Worm (Caenorhabditis elegans) whole organism, mixed stage, embryonic: Measurements from ENCODE around the gene ell-1.

Experiments
- mab-5 ChIP-seq: fragments of 150-350 bp; optimal IDR thresholded peaks from 2 replicates; lab custom pipeline; 2014; ENCODE audit warnings: missing biosample characterization, missing genetic modification characterization
- nhr-12 ChIP-seq: fragments of 150-350 bp; optimal IDR thresholded peaks from 2 replicates; lab custom pipeline; 2014; ENCODE audit warnings: missing biosample characterization, missing genetic modification characterization
- nhr-28 ChIP-seq: fragments of 150-350 bp; optimal IDR thresholded peaks from 2 replicates; lab custom pipeline; 2014; ENCODE audit warnings: missing biosample characterization, missing genetic modification characterization
- snpc-4 ChIP-seq: fragments of 150-350 bp; optimal IDR thresholded peaks from 2 replicates; lab custom pipeline; 2014; ENCODE audit warnings: missing biosample characterization, missing genetic modification characterization
- sptf-1 ChIP-seq: sonication (generic microtip); optimal IDR thresholded peaks from 2 replicates; lab custom pipeline; 2017; ENCODE audit warnings: mild to moderate bottlenecking, missing genetic modification characterization, moderate library complexity, missing compliant biosample characterization
- unc-39 ChIP-seq: fragments of 150-350 bp; optimal IDR thresholded peaks from 2 replicates; lab custom pipeline; 2014; ENCODE audit warnings: missing biosample characterization, missing genetic modification characterization
- unc-62 ChIP-seq: fragments of 150-350 bp; optimal IDR thresholded peaks from 2 replicates; lab custom pipeline; 2014; ENCODE audit warnings: missing biosample characterization, missing genetic modification reagents, missing genetic modification characterization

DNA sequence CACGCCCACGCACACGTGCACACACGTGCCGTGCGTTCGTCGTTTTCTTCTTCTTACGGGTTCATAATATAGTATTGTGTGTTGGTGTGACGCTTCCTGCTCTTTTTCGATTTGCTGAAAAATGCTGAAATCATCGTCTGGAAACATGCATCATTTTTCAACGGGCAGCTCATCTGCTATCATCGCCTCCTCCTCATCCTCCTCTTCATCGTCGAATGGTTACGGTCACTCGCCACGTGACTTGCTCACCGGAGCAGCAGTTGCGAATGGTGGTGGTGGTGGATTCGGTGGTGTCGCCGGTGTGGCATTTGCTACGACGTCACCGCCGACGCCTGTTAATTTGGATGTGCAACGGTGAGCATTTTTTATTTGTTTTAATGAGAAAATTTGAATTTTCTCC is 14.5 kb downstream of the ell-1 start:
- TF ChIP-seq snpc-4 (tag; lab: Kevin White, UChicago) (no peak), unc-39 (tag; lab: Kevin White, UChicago) (no peak), unc-62 (GFP tag; lab: Kevin White, UChicago) (no peak), sptf-1 (tag; lab: Kevin White, UChicago) (no peak), nhr-28 (tag; lab: Kevin White, UChicago) (no peak), mab-5 (tag; lab: Kevin White, UChicago) (no peak), nhr-12 (tag; lab: Kevin White, UChicago) (no peak)
